Worm (Caenorhabditis elegans) whole organism, L2 larva: ENCODE data around the gene F15B9.8.

Source experiments
- ama-1 ChIP-seq: fragments of 150-350 bp; optimal IDR thresholded peaks from 2 replicates; lab custom pipeline; 2018; ENCODE audit warnings: inconsistent platforms
- nhr-12 ChIP-seq: fragments of 150-350 bp; optimal IDR thresholded peaks from 2 replicates; lab custom pipeline; 2014; ENCODE audit warnings: missing biosample characterization, missing genetic modification characterization
- skn-1 ChIP-seq: sonication (generic microtip); optimal IDR thresholded peaks from 2 replicates; lab custom pipeline; 2017; ENCODE audit warnings: missing biosample characterization, missing genetic modification characterization
- sma-3 ChIP-seq: sonication (generic microtip); optimal IDR thresholded peaks from 2 replicates; lab custom pipeline; 2016; ENCODE audit warnings: missing genetic modification reagents, missing genetic modification characterization, missing compliant biosample characterization
- ztf-11 ChIP-seq: sonication (generic microtip); optimal IDR thresholded peaks from 2 replicates; lab custom pipeline; 2017; ENCODE audit warnings: missing biosample characterization, missing genetic modification characterization

ce11 chrV:13018233-13018632 is 29.9 kb downstream of the F15B9.8 start:
- TF ChIP-seq nhr-12 (tag; lab: Kevin White, UChicago) (no peak), ama-1 (lab: Kevin White, UChicago) (no peak), sma-3 (GFP tag; lab: Kevin White, UChicago) (no peak), skn-1 (tag; lab: Kevin White, UChicago) (no peak), ztf-11 (tag; lab: Kevin White, UChicago) (no peak)
